Fruit fly (Drosophila melanogaster) whole organism, embryonic: ENCODE data around the gene CG31867.

ENCODE experiments used
- Atf6 ChIP-seq: fragments of 200-800 bp; sonication (Bioruptor generic); IDR thresholded peaks from 2 replicates; pipeline ENCODE4 v1.3.6; 2022; ENCODE audit warnings: missing biosample characterization, missing genetic modification characterization
- BtbVII ChIP-seq: fragments of 200-800 bp; sonication (Bioruptor generic); optimal IDR thresholded peaks from 3 replicates; lab custom pipeline; 2017; ENCODE audit warnings: missing biosample characterization, mild to moderate bottlenecking, missing genetic modification characterization
- CG10209 ChIP-seq: fragments of 200-800 bp; sonication (Bioruptor generic); optimal IDR thresholded peaks from 3 replicates; lab custom pipeline; 2017; ENCODE audit warnings: missing biosample characterization, mild to moderate bottlenecking, missing genetic modification characterization, missing genetic modification reagents
- CG10267 ChIP-seq: fragments of 200-800 bp; sonication (Bioruptor generic); optimal IDR thresholded peaks from 2 replicates; lab custom pipeline; 2018; ENCODE audit warnings: missing biosample characterization, mild to moderate bottlenecking, missing genetic modification characterization, moderate library complexity
- CG10979 ChIP-seq: fragments of 200-800 bp; sonication (Bioruptor generic); optimal IDR thresholded peaks from 2 replicates; lab custom pipeline; 2018; ENCODE audit warnings: missing biosample characterization, mild to moderate bottlenecking, missing genetic modification characterization, moderate library complexity
- CG11398 ChIP-seq: fragments of 200-800 bp; sonication (Bioruptor generic); optimal IDR thresholded peaks from 2 replicates; lab custom pipeline; 2016; ENCODE audit warnings: missing biosample characterization, missing genetic modification characterization
- CG13296 ChIP-seq: fragments of 200-800 bp; sonication (Bioruptor generic); optimal IDR thresholded peaks from 3 replicates; lab custom pipeline; 2018; ENCODE audit warnings: missing biosample characterization, mild to moderate bottlenecking, missing genetic modification characterization
- CG15011 ChIP-seq: fragments of 200-800 bp; sonication (Bioruptor generic); optimal IDR thresholded peaks from 3 replicates; lab custom pipeline; 2018; ENCODE audit warnings: missing biosample characterization, mild to moderate bottlenecking, missing genetic modification characterization
- CG15601 ChIP-seq: fragments of 200-800 bp; sonication (Bioruptor generic); optimal IDR thresholded peaks from 3 replicates; lab custom pipeline; 2019; ENCODE audit warnings: missing biosample characterization, mild to moderate bottlenecking, missing genetic modification characterization, moderate library complexity
- CG18262 ChIP-seq: fragments of 200-800 bp; optimal IDR thresholded peaks from 3 replicates; lab custom pipeline; 2019; ENCODE audit warnings: missing biosample characterization, mild to moderate bottlenecking, missing genetic modification characterization, moderate library complexity
- CG18599 ChIP-seq: fragments of 200-800 bp; sonication (Bioruptor generic); optimal IDR thresholded peaks from 3 replicates; lab custom pipeline; 2017; ENCODE audit warnings: missing biosample characterization, missing genetic modification characterization, mild to moderate bottlenecking, moderate library complexity, missing genetic modification reagents
- CG2116 ChIP-seq: fragments of 200-800 bp; sonication (Bioruptor generic); optimal IDR thresholded peaks from 3 replicates; lab custom pipeline; 2018; ENCODE audit warnings: missing biosample characterization, mild to moderate bottlenecking, missing genetic modification characterization
- CG2120 ChIP-seq: fragments of 200-800 bp; sonication (Bioruptor generic); optimal IDR thresholded peaks from 3 replicates; lab custom pipeline; 2016; ENCODE audit warnings: missing biosample characterization, missing genetic modification characterization
- CG34224 ChIP-seq: fragments of 200-800 bp; sonication (Bioruptor generic); IDR thresholded peaks from 3 replicates; pipeline ENCODE4 v1.3.6; 2022; ENCODE audit warnings: missing biosample characterization, missing genetic modification characterization; ENCODE audit not compliant: partially characterized antibody
- CG4424 ChIP-seq: fragments of 200-800 bp; sonication (Bioruptor generic); optimal IDR thresholded peaks from 3 replicates; lab custom pipeline; 2016; ENCODE audit warnings: missing biosample characterization, missing genetic modification characterization
- CG5245 ChIP-seq: fragments of 200-800 bp; sonication (Bioruptor generic); optimal IDR thresholded peaks from 3 replicates; lab custom pipeline; 2016; ENCODE audit warnings: missing biosample characterization, missing genetic modification characterization
- CG6683 ChIP-seq: fragments of 200-800 bp; sonication (Bioruptor generic); optimal IDR thresholded peaks from 2 replicates; lab custom pipeline; 2017; ENCODE audit warnings: missing biosample characterization, mild to moderate bottlenecking, missing genetic modification characterization, missing genetic modification reagents
- CG8290 ChIP-seq, 3 experiments: fragments of 200-800 bp; sonication (Bioruptor generic); optimal IDR thresholded peaks; 2 replicates each; lab custom pipeline; 2016 to 2019; ENCODE audit warnings: missing biosample characterization in 3 of 3, missing genetic modification characterization in 3 of 3, mild to moderate bottlenecking in 2 of 3, moderate library complexity in 1 of 3
- CG9727 ChIP-seq: fragments of 200-800 bp; sonication (Bioruptor generic); optimal IDR thresholded peaks from 3 replicates; lab custom pipeline; 2017; ENCODE audit warnings: missing biosample characterization, mild to moderate bottlenecking, missing genetic modification characterization
- CG9817 ChIP-seq: fragments of 200-800 bp; sonication (Bioruptor generic); optimal IDR thresholded peaks from 2 replicates; lab custom pipeline; 2018; ENCODE audit warnings: missing biosample characterization, mild to moderate bottlenecking, missing genetic modification characterization, moderate library complexity
- Dref ChIP-seq: fragments of 200-800 bp; sonication (Bioruptor generic); IDR thresholded peaks from 2 replicates; pipeline ENCODE4 v1.3.6; 2022; ENCODE audit warnings: missing biosample characterization, missing genetic modification characterization
- HLH3B ChIP-seq: fragments of 200-800 bp; sonication (Bioruptor generic); IDR thresholded peaks from 2 replicates; pipeline ENCODE4 v1.3.6; 2022; ENCODE audit warnings: missing biosample characterization, missing genetic modification characterization
- HLH4C ChIP-seq: fragments of 200-800 bp; sonication (Bioruptor generic); IDR thresholded peaks from 3 replicates; pipeline ENCODE4 v1.3.6; 2022; ENCODE audit warnings: missing biosample characterization, missing genetic modification characterization; ENCODE audit not compliant: partially characterized antibody
- NC2α ChIP-seq: fragments of 200-800 bp; sonication (Bioruptor generic); optimal IDR thresholded peaks from 2 replicates; lab custom pipeline; 2016; ENCODE audit warnings: missing biosample characterization, missing genetic modification characterization
- NFAT ChIP-seq: fragments of 200-800 bp; sonication (Bioruptor generic); IDR thresholded peaks from 2 replicates; pipeline ENCODE4 v1.3.6; 2022; ENCODE audit warnings: missing biosample characterization, missing genetic modification characterization
- NK7.1 ChIP-seq: fragments of 200-800 bp; sonication (Bioruptor generic); optimal IDR thresholded peaks from 3 replicates; lab custom pipeline; 2016; ENCODE audit warnings: missing biosample characterization, missing genetic modification characterization
- Neu2 ChIP-seq: fragments of 200-800 bp; sonication (Bioruptor generic); optimal IDR thresholded peaks from 3 replicates; lab custom pipeline; 2016; ENCODE audit warnings: missing biosample characterization, missing genetic modification characterization, borderline replicate concordance
- Rfx ChIP-seq: fragments of 200-800 bp; sonication (Bioruptor generic); IDR thresholded peaks from 2 replicates; pipeline ENCODE4 v1.3.6; 2022; ENCODE audit warnings: missing biosample characterization, missing genetic modification characterization
- Rx ChIP-seq: fragments of 200-800 bp; sonication (Bioruptor generic); IDR thresholded peaks from 2 replicates; pipeline ENCODE4 v1.3.6; 2022; ENCODE audit warnings: missing biosample characterization, missing genetic modification characterization
- Sry-δ ChIP-seq: fragments of 200-800 bp; sonication (Bioruptor generic); optimal IDR thresholded peaks from 2 replicates; lab custom pipeline; 2016; ENCODE audit warnings: missing biosample characterization, missing genetic modification characterization
- amos ChIP-seq: fragments of 200-800 bp; sonication (Bioruptor generic); IDR thresholded peaks from 2 replicates; pipeline ENCODE4 v1.3.6; 2022; ENCODE audit warnings: missing biosample characterization, missing genetic modification characterization; ENCODE audit not compliant: partially characterized antibody
- disco-r ChIP-seq: fragments of 200-800 bp; sonication (Bioruptor generic); optimal IDR thresholded peaks from 2 replicates; lab custom pipeline; 2016; ENCODE audit warnings: missing biosample characterization, missing genetic modification characterization
- exex ChIP-seq: fragments of 200-800 bp; sonication (Bioruptor generic); optimal IDR thresholded peaks from 4 replicates; lab custom pipeline; 2018; ENCODE audit warnings: missing biosample characterization, mild to moderate bottlenecking, missing genetic modification characterization, moderate library complexity
- gem ChIP-seq: fragments of 200-800 bp; sonication (Bioruptor generic); optimal IDR thresholded peaks from 2 replicates; lab custom pipeline; 2019; ENCODE audit warnings: missing biosample characterization, mild to moderate bottlenecking, missing genetic modification characterization, moderate library complexity
- gfzf ChIP-seq: fragments of 200-800 bp; sonication (Bioruptor generic); optimal IDR thresholded peaks from 2 replicates; lab custom pipeline; 2016; ENCODE audit warnings: missing biosample characterization, mild to moderate bottlenecking, missing genetic modification characterization, moderate library complexity
- gsb ChIP-seq: fragments of 200-800 bp; sonication (Bioruptor generic); IDR thresholded peaks from 2 replicates; pipeline ENCODE4 v1.3.6; 2022; ENCODE audit warnings: missing biosample characterization, missing genetic modification characterization
- ken ChIP-seq: fragments of 200-800 bp; sonication (Bioruptor generic); IDR thresholded peaks from 3 replicates; pipeline ENCODE4 v1.3.6; 2022; ENCODE audit warnings: missing biosample characterization, missing genetic modification characterization
- maf-S ChIP-seq: fragments of 200-800 bp; sonication (Bioruptor generic); optimal IDR thresholded peaks from 2 replicates; lab custom pipeline; 2016; ENCODE audit warnings: missing biosample characterization, missing genetic modification characterization
- onecut ChIP-seq: fragments of 200-800 bp; sonication (Bioruptor generic); IDR thresholded peaks from 2 replicates; pipeline ENCODE4 v1.3.6; 2022; ENCODE audit warnings: missing biosample characterization, missing genetic modification characterization
- pho ChIP-seq: fragments of 200-800 bp; sonication (Bioruptor generic); optimal IDR thresholded peaks from 2 replicates; lab custom pipeline; 2016; ENCODE audit warnings: missing biosample characterization, missing genetic modification characterization
- pita ChIP-seq: fragments of 200-800 bp; sonication (Bioruptor generic); optimal IDR thresholded peaks from 2 replicates; lab custom pipeline; 2017; ENCODE audit warnings: missing biosample characterization, mild to moderate bottlenecking, missing genetic modification characterization
- repo ChIP-seq: fragments of 200-800 bp; sonication (Bioruptor generic); optimal IDR thresholded peaks from 2 replicates; lab custom pipeline; 2016; ENCODE audit warnings: missing biosample characterization, missing genetic modification characterization
- sens ChIP-seq: fragments of 200-800 bp; sonication (Bioruptor generic); peaks from one replicate; lab custom pipeline; 2016; ENCODE audit warnings: missing biosample characterization, missing genetic modification characterization
- ssp ChIP-seq: fragments of 200-800 bp; sonication (Bioruptor generic); IDR thresholded peaks from 2 replicates; pipeline ENCODE4 v1.3.6; 2022; ENCODE audit warnings: missing biosample characterization, missing genetic modification characterization
- stc ChIP-seq: fragments of 200-800 bp; sonication (Bioruptor generic); IDR thresholded peaks from 2 replicates; pipeline ENCODE4 v1.3.6; 2022; ENCODE audit warnings: missing biosample characterization, missing genetic modification characterization
- tio ChIP-seq: fragments of 200-800 bp; sonication (Bioruptor generic); optimal IDR thresholded peaks from 2 replicates; lab custom pipeline; 2017; ENCODE audit warnings: missing biosample characterization, missing genetic modification characterization, inconsistent platforms
- vnd ChIP-seq: fragments of 200-800 bp; sonication (Bioruptor generic); IDR thresholded peaks from 3 replicates; pipeline ENCODE4 v1.3.6; 2022; ENCODE audit warnings: missing biosample characterization, missing genetic modification characterization; ENCODE audit not compliant: partially characterized antibody
- yki ChIP-seq: fragments of >200 bp; optimal IDR thresholded peaks from 3 replicates; lab custom pipeline; 2018

CG31867 gene

DNA sequence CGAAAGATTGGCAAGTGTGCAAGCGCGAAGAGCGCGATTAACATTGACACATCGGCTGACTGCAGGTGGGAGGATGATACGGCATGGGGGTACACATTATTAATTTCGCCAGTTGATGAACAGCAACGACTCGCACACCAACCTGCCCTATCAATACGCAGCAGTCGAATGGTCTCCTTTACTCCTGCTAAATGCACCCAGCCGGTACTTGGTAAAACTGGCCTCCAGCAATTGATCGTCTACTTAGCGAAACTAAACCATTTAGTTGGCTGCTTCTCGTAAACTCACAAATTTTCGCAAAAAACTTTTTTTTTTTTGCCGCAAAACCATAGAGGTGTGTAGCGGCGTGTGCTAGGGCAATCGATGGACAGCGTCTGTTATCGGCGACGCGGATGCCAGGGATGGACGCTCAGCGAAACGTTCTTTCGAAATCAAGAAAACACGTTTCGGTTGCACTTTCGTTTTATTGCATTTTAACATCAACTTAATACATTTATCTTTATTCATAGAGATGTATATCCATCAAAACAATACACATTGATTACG, 44.6 kb downstream of the CG31867 start, which contains the start of gene Ge-1 (continued):
- TF ChIP-seq CG9727 (GFP tag; lab: Kevin White, UChicago) (no peak), Rx (no peak), Atf6 (GFP tag; lab: Robert Waterston, UW) (0 out of 2 replicates have a peak, but pooled peaks have one; percentile 9), CG18262 (tag; lab: Kevin White, UChicago) (no peak), ken (GFP tag; lab: Robert Waterston, UW) (no peak), amos (peak; percentile 58), onecut (GFP tag; lab: Robert Waterston, UW) (peak; percentile 35; the same call in 1 of the 2 replicates), exex (tag; lab: Kevin White, UChicago) (no peak), CG6683 (no peak), stc (GFP tag; lab: Robert Waterston, UW) (no peak), Neu2 (no peak), CG15601 (no peak), CG10267 (tag; lab: Kevin White, UChicago) (peak; percentile 15), CG34224 (GFP tag; lab: Robert Waterston, UW) (peak; percentile 36), vnd (GFP tag; lab: Robert Waterston, UW) (peak; percentile 43; the same call in 1 of the 3 replicates), gsb (GFP tag; lab: Robert Waterston, UW) (no peak), CG4424 (GFP tag; lab: Kevin White, UChicago) (peak; percentile 19), pita (GFP tag; lab: Kevin White, UChicago) (no peak), HLH4C (peak; percentile 48; the same call in 2 of the 3 replicates), disco-r (no peak), NC2α (GFP tag; lab: Kevin White, UChicago) (no peak), CG18599 (GFP tag; lab: Kevin White, UChicago) (no peak), NK7.1 (GFP tag; lab: Kevin White, UChicago) (no peak), Sry-δ (GFP tag; lab: Kevin White, UChicago) (peak; percentile 90), Dref (peak; percentile 87), tio (no peak), Rfx (GFP tag; lab: Robert Waterston, UW) (peak; percentile 49; the same call in 1 of the 2 replicates), sens (GFP tag; lab: Kevin White, UChicago) (no peak), CG8290 (GFP tag; optimal IDR thresholded peaks at IDR 0.05; lab: Kevin White, UChicago) (no peak), CG8290 (tag; optimal IDR thresholded peaks at IDR 0.05; lab: Kevin White, UChicago) (no peak), CG13296 (GFP tag; lab: Kevin White, UChicago) (no peak), gfzf (peak; percentile 2), CG5245 (GFP tag; lab: Kevin White, UChicago) (no peak), BtbVII (GFP tag; lab: Kevin White, UChicago) (no peak), HLH3B (no peak), gem (tag; lab: Kevin White, UChicago) (no peak), CG15011 (GFP tag; lab: Kevin White, UChicago) (no peak), CG10979 (no peak), ssp (GFP tag; lab: Robert Waterston, UW) (no peak), CG11398 (GFP tag; lab: Kevin White, UChicago) (no peak), CG2116 (peak; percentile 67), pho (GFP tag; lab: Kevin White, UChicago) (no peak), NFAT (GFP tag; lab: Robert Waterston, UW) (0 out of 2 replicates have a peak, but pooled peaks have one; percentile 28), CG9817 (no peak), maf-S (no peak), CG2120 (GFP tag; lab: Kevin White, UChicago) (no peak), repo (no peak), yki (lab: Kevin White, UChicago) (no peak), CG10209 (GFP tag; lab: Kevin White, UChicago) (no peak)
